Worm (Caenorhabditis elegans) whole organism, L4 larva: Measurements from ENCODE around the gene mex-6.
A peak's percentile ranks its signal among the peaks of the same experiment; 100 is the strongest.

ENCODE experiments used
- F26F4.8 ChIP-seq: fragments of 200-800 bp; sonication (Bioruptor generic); conservative IDR thresholded peaks from 2 replicates; pipeline ENCODE4 v1.3.6; 2022; ENCODE audit warnings: missing genetic modification characterization, missing compliant biosample characterization
- F49E8.2 ChIP-seq: sonication (generic microtip); optimal IDR thresholded peaks from 2 replicates; lab custom pipeline; 2016; ENCODE audit warnings: missing compliant biosample characterization, mild to moderate bottlenecking, missing genetic modification characterization, borderline replicate concordance
- T26A8.4 ChIP-seq: fragments of 200-800 bp; sonication (Bioruptor generic); IDR thresholded peaks from 2 replicates; pipeline ENCODE4 v1.3.6; 2022; ENCODE audit warnings: missing genetic modification characterization, missing compliant biosample characterization
- Y105C5A.15 ChIP-seq: fragments of 200-800 bp; sonication (Bioruptor generic); IDR thresholded peaks from 2 replicates; pipeline ENCODE4 v1.3.6; 2022; ENCODE audit warnings: missing genetic modification characterization, missing compliant biosample characterization
- Y48G9A.11 ChIP-seq: fragments of 200-800 bp; sonication (Bioruptor generic); IDR thresholded peaks from 2 replicates; pipeline ENCODE4 v1.3.6; 2022; ENCODE audit warnings: missing genetic modification reagents, missing genetic modification characterization, missing compliant biosample characterization
- Y5F2A.4 ChIP-seq: fragments of 200-800 bp; sonication (Bioruptor generic); optimal IDR thresholded peaks from 2 replicates; lab custom pipeline; 2018; ENCODE audit warnings: mild to moderate bottlenecking, missing genetic modification characterization, missing compliant biosample characterization
- arid-1 ChIP-seq: fragments of 200-800 bp; sonication (Bioruptor generic); conservative IDR thresholded peaks from 2 replicates; pipeline ENCODE4 v1.3.6; 2022; ENCODE audit warnings: missing genetic modification reagents, missing genetic modification characterization, missing compliant biosample characterization
- ces-1 ChIP-seq: fragments of 150-350 bp; sonication (generic microtip); optimal IDR thresholded peaks from 4 replicates; lab custom pipeline; 2014; ENCODE audit warnings: missing biosample characterization, missing genetic modification reagents, missing genetic modification characterization
- daf-16 ChIP-seq, 3 experiments: sonication (generic microtip); optimal IDR thresholded peaks; 2 replicates each; lab custom pipeline; 2016 to 2017; ENCODE audit warnings: missing genetic modification characterization in 3 of 3, missing genetic modification reagents in 3 of 3, mild to moderate bottlenecking in 2 of 3, missing compliant biosample characterization in 2 of 3, missing biosample characterization in 1 of 3, moderate library complexity in 1 of 3
- daf-19 ChIP-seq: fragments of 200-800 bp; sonication (Bioruptor generic); conservative IDR thresholded peaks from 2 replicates; pipeline ENCODE4 v1.3.6; 2022; ENCODE audit warnings: missing genetic modification characterization, missing compliant biosample characterization
- daf-8 ChIP-seq: fragments of 200-800 bp; sonication (Bioruptor generic); IDR thresholded peaks from 2 replicates; pipeline ENCODE4 v1.3.6; 2022; ENCODE audit warnings: missing genetic modification characterization, missing compliant biosample characterization
- dmd-8 ChIP-seq: fragments of 200-800 bp; sonication (Bioruptor generic); IDR thresholded peaks from 2 replicates; pipeline ENCODE4 v1.3.6; 2022; ENCODE audit warnings: missing genetic modification characterization, missing compliant biosample characterization
- dpl-1 ChIP-seq: fragments of 150-350 bp; optimal IDR thresholded peaks from 2 replicates; lab custom pipeline; 2014; ENCODE audit warnings: missing biosample characterization, missing genetic modification reagents, missing genetic modification characterization
- egl-43 ChIP-seq: fragments of 200-800 bp; sonication (Bioruptor generic); IDR thresholded peaks from 2 replicates; pipeline ENCODE4 v1.3.6; 2022; ENCODE audit warnings: missing genetic modification reagents, missing genetic modification characterization, missing compliant biosample characterization
- fkh-10 ChIP-seq: fragments of 150-350 bp; optimal IDR thresholded peaks from 2 replicates; lab custom pipeline; 2014; ENCODE audit warnings: missing biosample characterization, missing genetic modification reagents, missing genetic modification characterization
- gei-8 ChIP-seq: fragments of 200-800 bp; sonication (Bioruptor generic); optimal IDR thresholded peaks from 2 replicates; lab custom pipeline; 2018; ENCODE audit warnings: mild to moderate bottlenecking, missing genetic modification characterization, missing compliant biosample characterization
- hlh-11 ChIP-seq: fragments of 200-800 bp; sonication (Bioruptor generic); optimal IDR thresholded peaks from 2 replicates; lab custom pipeline; 2018; ENCODE audit warnings: mild to moderate bottlenecking, missing genetic modification characterization, missing compliant biosample characterization
- hlh-30 ChIP-seq: sonication (generic microtip); optimal IDR thresholded peaks from 2 replicates; lab custom pipeline; 2017; ENCODE audit warnings: antibody characterized with exemption, mild to moderate bottlenecking, missing genetic modification characterization, missing compliant biosample characterization; ENCODE audit not compliant: insufficient read depth
- hmg-1.1 ChIP-seq: fragments of 200-800 bp; sonication (Bioruptor generic); IDR thresholded peaks from 2 replicates; pipeline ENCODE4 v1.3.6; 2022; ENCODE audit warnings: missing genetic modification reagents, missing genetic modification characterization, missing compliant biosample characterization
- jun-1 ChIP-seq: fragments of 150-350 bp; optimal IDR thresholded peaks from 2 replicates; lab custom pipeline; 2014; ENCODE audit warnings: missing biosample characterization, missing genetic modification reagents, missing genetic modification characterization
- lin-1 ChIP-seq: fragments of 200-800 bp; sonication (Bioruptor generic); IDR thresholded peaks from 2 replicates; pipeline ENCODE4 v1.3.6; 2022; ENCODE audit warnings: missing genetic modification reagents, missing genetic modification characterization, missing compliant biosample characterization
- lin-15B ChIP-seq: fragments of 150-350 bp; sonication (generic microtip); optimal IDR thresholded peaks from 3 replicates; lab custom pipeline; 2014; ENCODE audit warnings: missing biosample characterization, missing genetic modification characterization
- lir-3 ChIP-seq: sonication (generic microtip); optimal IDR thresholded peaks from 2 replicates; lab custom pipeline; 2016; ENCODE audit warnings: mild to moderate bottlenecking, missing genetic modification characterization, missing compliant biosample characterization
- mdt-29 ChIP-seq: fragments of 200-800 bp; sonication (Bioruptor generic); IDR thresholded peaks from 2 replicates; pipeline ENCODE4 v1.3.6; 2022; ENCODE audit warnings: missing genetic modification reagents, missing genetic modification characterization, missing compliant biosample characterization
- mes-2 ChIP-seq: sonication (generic microtip); optimal IDR thresholded peaks from 2 replicates; lab custom pipeline; 2016; ENCODE audit warnings: missing genotype, mild to moderate bottlenecking, missing genetic modification characterization, missing compliant biosample characterization; ENCODE audit not compliant: poor library complexity, severe bottlenecking
- mxl-2 ChIP-seq: fragments of 200-800 bp; sonication (Bioruptor generic); conservative IDR thresholded peaks from 2 replicates; pipeline ENCODE4 v1.3.6; 2022; ENCODE audit warnings: missing genetic modification reagents, missing genetic modification characterization, missing compliant biosample characterization
- nhr-102 ChIP-seq: sonication (generic microtip); optimal IDR thresholded peaks from 2 replicates; lab custom pipeline; 2016; ENCODE audit warnings: mild to moderate bottlenecking, missing genetic modification characterization, moderate library complexity, missing compliant biosample characterization
- nhr-111 ChIP-seq: fragments of 200-800 bp; sonication (Bioruptor generic); optimal IDR thresholded peaks from 2 replicates; lab custom pipeline; 2018; ENCODE audit warnings: mild to moderate bottlenecking, missing genetic modification characterization, missing compliant biosample characterization
- nhr-28 ChIP-seq: fragments of 150-350 bp; optimal IDR thresholded peaks from 2 replicates; lab custom pipeline; 2014; ENCODE audit warnings: missing biosample characterization, missing genetic modification characterization
- nhr-42 ChIP-seq: fragments of 200-800 bp; sonication (Bioruptor generic); IDR thresholded peaks from 2 replicates; pipeline ENCODE4 v1.3.6; 2022; ENCODE audit warnings: missing genetic modification characterization, missing compliant biosample characterization
- nhr-6 ChIP-seq: fragments of 150-350 bp; optimal IDR thresholded peaks from 2 replicates; lab custom pipeline; 2014; ENCODE audit warnings: missing biosample characterization, missing genetic modification characterization
- nhr-77 ChIP-seq: fragments of 150-350 bp; optimal IDR thresholded peaks from 2 replicates; lab custom pipeline; 2014; ENCODE audit warnings: missing biosample characterization, missing genetic modification characterization
- pha-4 ChIP-seq, 2 experiments: fragments of 150-350 bp in 1 of 2; fragments of 200-800 bp in 1 of 2; sonication (Bioruptor generic) in 1 of 2; IDR thresholded peaks in 1 of 2; optimal IDR thresholded peaks in 1 of 2; 2 replicates each; pipeline versions ENCODE4 v1.3.6 to Lab custom; 2014 to 2022; ENCODE audit warnings: missing genetic modification characterization in 2 of 2, missing genetic modification reagents in 2 of 2, missing biosample characterization in 1 of 2, missing compliant biosample characterization in 1 of 2
- snpc-4 ChIP-seq: fragments of 150-350 bp; optimal IDR thresholded peaks from 2 replicates; lab custom pipeline; 2014; ENCODE audit warnings: missing biosample characterization, missing genetic modification characterization
- tra-1 ChIP-seq: fragments of 200-800 bp; sonication (Bioruptor generic); IDR thresholded peaks from 2 replicates; pipeline ENCODE4 v1.3.6; 2022; ENCODE audit warnings: missing genetic modification reagents, missing genetic modification characterization, missing compliant biosample characterization
- unc-62 ChIP-seq, 3 experiments: fragments of 150-350 bp in 1 of 3; sonication (generic microtip); optimal IDR thresholded peaks in 2 of 3; peaks in 1 of 3; 1 replicate in 1 of 3; 2 replicates in 2 of 3; lab custom pipeline; 2014 to 2017; ENCODE audit warnings: missing biosample characterization in 3 of 3, missing genetic modification characterization in 3 of 3, missing genetic modification reagents in 3 of 3, missing genotype in 1 of 3
- zfp-2 ChIP-seq: sonication (generic microtip); optimal IDR thresholded peaks from 2 replicates; lab custom pipeline; 2016; ENCODE audit warnings: mild to moderate bottlenecking, missing genetic modification characterization, missing compliant biosample characterization

The mex-6 gene

ce11 chrII:9487337-9487950 is 36.5 kb upstream of the mex-6 start, which contains the start of gene T19H5.4 (continued):
- TF ChIP-seq nhr-102 (tag; lab: Kevin White, UChicago) (no peak), mes-2 (tag; lab: Kevin White, UChicago) (peak; percentile 48), fkh-10 (GFP tag; lab: Kevin White, UChicago) (no peak), hmg-1.1 (GFP tag; lab: Robert Waterston, UW) (peak; percentile 75; the same call in 1 of the 2 replicates), dmd-8 (no peak), lir-3 (tag; lab: Kevin White, UChicago) (no peak), arid-1 (no peak), tra-1 (GFP tag; lab: Robert Waterston, UW) (peak; percentile 46; the same call in 1 of the 2 replicates), hlh-11 (tag; lab: Kevin White, UChicago) (peak; percentile 96), Y5F2A.4 (GFP tag; lab: Kevin White, UChicago) (no peak), nhr-42 (no peak), nhr-111 (GFP tag; lab: Kevin White, UChicago) (no peak), daf-8 (no peak), Y48G9A.11 (GFP tag; lab: Robert Waterston, UW) (no peak), gei-8 (GFP tag; lab: Kevin White, UChicago) (peak; percentile 42), F49E8.2 (tag; lab: Kevin White, UChicago) (no peak), lin-15B (tag; lab: Kevin White, UChicago) (no peak)

ce11 chrII:9489922-9490321 is 34.1 kb upstream of the mex-6 start:
- TF ChIP-seq unc-62 (GFP tag; optimal IDR thresholded peaks at IDR 0.05 in 1 of 2; lab: Kevin White, UChicago) (peak in 1 of 2 experiments; percentile 98), unc-62 (tag; optimal IDR thresholded peaks at IDR 0.05; lab: Kevin White, UChicago) (no peak), daf-19 (no peak)

- TF ChIP-seq T26A8.4 (GFP tag; lab: Robert Waterston, UW) (no peak), egl-43 (GFP tag; lab: Robert Waterston, UW) (no peak), mdt-29 (GFP tag; lab: Robert Waterston, UW) (no peak), snpc-4 (no peak), F26F4.8 (no peak), nhr-77 (no peak), zfp-2 (no peak), Y105C5A.15 (GFP tag; lab: Robert Waterston, UW) (no peak), ces-1 (no peak), hlh-30 (tag; lab: Kevin White, UChicago) (peak; percentile 31), dpl-1 (GFP tag; lab: Kevin White, UChicago) (no peak), jun-1 (tag; lab: Kevin White, UChicago) (no peak), Y5F2A.4 (GFP tag; lab: Kevin White, UChicago) (no peak), pha-4 (GFP tag; IDR thresholded peaks at IDR 0.05; lab: Robert Waterston, UW) (no peak), pha-4 (tag; optimal IDR thresholded peaks at IDR 0.05; lab: Kevin White, UChicago) (no peak), mes-2 (tag; lab: Kevin White, UChicago) (no peak), nhr-28 (peak; percentile 84)
Observed at ce11 chrII:9490589-9490988, 33.4 kb upstream of the mex-6 start.

ce11 chrII:9491045-9491444 is 32.9 kb upstream of the mex-6 start:
- no peak for TF ChIP-seq lin-1 (GFP tag; lab: Robert Waterston, UW)
- peak; percentile 5 for TF ChIP-seq mes-2 (tag; lab: Kevin White, UChicago)
- no peak for TF ChIP-seq mxl-2
- peak in 1 of 2 experiments; percentile 72 for TF ChIP-seq unc-62 (GFP tag; optimal IDR thresholded peaks at IDR 0.05 in 1 of 2; lab: Kevin White, UChicago)
- no peak for TF ChIP-seq unc-62 (tag; optimal IDR thresholded peaks at IDR 0.05; lab: Kevin White, UChicago)
- TF ChIP-seq daf-16 (GFP tag; optimal IDR thresholded peaks at IDR 0.05; lab: Kevin White, UChicago) = no peak
- TF ChIP-seq daf-16 (tag; optimal IDR thresholded peaks at IDR 0.05; lab: Kevin White, UChicago) = peak; percentile 11
- no peak for TF ChIP-seq tra-1 (GFP tag; lab: Robert Waterston, UW)
- TF ChIP-seq dmd-8 = 0 out of 2 replicates have a peak, but pooled peaks have one; percentile 27
- peak; percentile 77 for TF ChIP-seq nhr-6 (tag; lab: Kevin White, UChicago)
